Fruit fly (Drosophila melanogaster) whole organism, adult: ENCODE results near the gene Paf-AHalpha.
A peak's percentile ranks its signal among the peaks of the same experiment; 100 is the strongest.

Source experiments
- CG11617 ChIP-seq: fragments of 200-800 bp; sonication (Bioruptor generic); optimal IDR thresholded peaks from 2 replicates; lab custom pipeline; 2017; ENCODE audit warnings: mild to moderate bottlenecking, missing biosample characterization, missing genetic modification reagents, missing genetic modification characterization
- CG12768 ChIP-seq: fragments of 200-800 bp; sonication (Bioruptor generic); optimal IDR thresholded peaks from 2 replicates; lab custom pipeline; 2017; ENCODE audit warnings: missing biosample characterization, missing genetic modification characterization, mild to moderate bottlenecking, moderate library complexity, missing genetic modification reagents
- CG14711 ChIP-seq: fragments of 200-800 bp; sonication (Bioruptor generic); optimal IDR thresholded peaks from 2 replicates; lab custom pipeline; 2018; ENCODE audit warnings: missing biosample characterization, mild to moderate bottlenecking, missing genetic modification characterization, moderate library complexity
- CG1620 ChIP-seq: fragments of 200-800 bp; sonication (Bioruptor generic); optimal IDR thresholded peaks from 2 replicates; lab custom pipeline; 2016; ENCODE audit warnings: missing biosample characterization, missing genetic modification characterization
- CG33017 ChIP-seq: fragments of 200-800 bp; sonication (Bioruptor generic); optimal IDR thresholded peaks from 2 replicates; lab custom pipeline; 2018; ENCODE audit warnings: missing biosample characterization, mild to moderate bottlenecking, missing genetic modification characterization, moderate library complexity
- CG5204 ChIP-seq: fragments of 200-800 bp; sonication (Bioruptor generic); optimal IDR thresholded peaks from 2 replicates; lab custom pipeline; 2016; ENCODE audit warnings: missing biosample characterization, missing genetic modification characterization
- CG7045 ChIP-seq: fragments of 200-800 bp; sonication (Bioruptor generic); optimal IDR thresholded peaks from 2 replicates; lab custom pipeline; 2017; ENCODE audit warnings: missing biosample characterization, mild to moderate bottlenecking, missing genetic modification characterization
- CG7101 ChIP-seq: fragments of 200-800 bp; sonication (Bioruptor generic); optimal IDR thresholded peaks from 2 replicates; lab custom pipeline; 2018; ENCODE audit warnings: missing biosample characterization, mild to moderate bottlenecking, missing genetic modification characterization, moderate library complexity
- Clk ChIP-seq: fragments of 200-800 bp; sonication (Bioruptor generic); optimal IDR thresholded peaks from 2 replicates; lab custom pipeline; 2017; ENCODE audit warnings: missing biosample characterization, missing genetic modification characterization
- Crg-1 ChIP-seq: fragments of 200-800 bp; sonication (Bioruptor generic); optimal IDR thresholded peaks from 2 replicates; lab custom pipeline; 2016; ENCODE audit warnings: missing biosample characterization, missing genetic modification characterization
- Hr96 ChIP-seq: fragments of 200-800 bp; sonication (Bioruptor generic); optimal IDR thresholded peaks from 2 replicates; lab custom pipeline; 2016; ENCODE audit warnings: missing biosample characterization, missing genetic modification characterization
- Mnt ChIP-seq: fragments of 200-800 bp; sonication (Bioruptor generic); optimal IDR thresholded peaks from 2 replicates; lab custom pipeline; 2016; ENCODE audit warnings: missing biosample characterization, mild to moderate bottlenecking, missing genetic modification characterization
- bab1 ChIP-seq: fragments of 200-800 bp; sonication (Bioruptor generic); optimal IDR thresholded peaks from 3 replicates; lab custom pipeline; 2019; ENCODE audit warnings: missing biosample characterization, mild to moderate bottlenecking, missing genetic modification characterization, moderate library complexity
- cic ChIP-seq: fragments of 200-800 bp; sonication (Bioruptor generic); optimal IDR thresholded peaks from 2 replicates; lab custom pipeline; 2017; ENCODE audit warnings: missing biosample characterization, mild to moderate bottlenecking, missing genetic modification characterization, moderate library complexity
- cnc ChIP-seq, 2 experiments: fragments of >200 bp; optimal IDR thresholded peaks; 2 replicates each; lab custom pipeline; 2017
- kay ChIP-seq: fragments of 200-800 bp; sonication (Bioruptor generic); peaks from one replicate; lab custom pipeline; 2016; ENCODE audit warnings: missing biosample characterization, missing genetic modification characterization, borderline replicate concordance
- ovo ChIP-seq: fragments of 200-800 bp; sonication (Bioruptor generic); optimal IDR thresholded peaks from 2 replicates; lab custom pipeline; 2016; ENCODE audit warnings: missing biosample characterization, missing genetic modification characterization
- pad ChIP-seq: fragments of 200-800 bp; sonication (Bioruptor generic); optimal IDR thresholded peaks from 3 replicates; lab custom pipeline; 2017; ENCODE audit warnings: missing biosample characterization, missing genetic modification characterization, mild to moderate bottlenecking, moderate library complexity, missing genetic modification reagents
- tj ChIP-seq: fragments of 200-800 bp; sonication (Bioruptor generic); optimal IDR thresholded peaks from 3 replicates; lab custom pipeline; 2017; ENCODE audit warnings: missing biosample characterization, mild to moderate bottlenecking, missing genetic modification characterization, moderate library complexity
- toe ChIP-seq: fragments of 200-800 bp; sonication (Bioruptor generic); optimal IDR thresholded peaks from 2 replicates; lab custom pipeline; 2016; ENCODE audit warnings: missing biosample characterization, missing genetic modification characterization

Paf-AHalpha gene

DNA sequence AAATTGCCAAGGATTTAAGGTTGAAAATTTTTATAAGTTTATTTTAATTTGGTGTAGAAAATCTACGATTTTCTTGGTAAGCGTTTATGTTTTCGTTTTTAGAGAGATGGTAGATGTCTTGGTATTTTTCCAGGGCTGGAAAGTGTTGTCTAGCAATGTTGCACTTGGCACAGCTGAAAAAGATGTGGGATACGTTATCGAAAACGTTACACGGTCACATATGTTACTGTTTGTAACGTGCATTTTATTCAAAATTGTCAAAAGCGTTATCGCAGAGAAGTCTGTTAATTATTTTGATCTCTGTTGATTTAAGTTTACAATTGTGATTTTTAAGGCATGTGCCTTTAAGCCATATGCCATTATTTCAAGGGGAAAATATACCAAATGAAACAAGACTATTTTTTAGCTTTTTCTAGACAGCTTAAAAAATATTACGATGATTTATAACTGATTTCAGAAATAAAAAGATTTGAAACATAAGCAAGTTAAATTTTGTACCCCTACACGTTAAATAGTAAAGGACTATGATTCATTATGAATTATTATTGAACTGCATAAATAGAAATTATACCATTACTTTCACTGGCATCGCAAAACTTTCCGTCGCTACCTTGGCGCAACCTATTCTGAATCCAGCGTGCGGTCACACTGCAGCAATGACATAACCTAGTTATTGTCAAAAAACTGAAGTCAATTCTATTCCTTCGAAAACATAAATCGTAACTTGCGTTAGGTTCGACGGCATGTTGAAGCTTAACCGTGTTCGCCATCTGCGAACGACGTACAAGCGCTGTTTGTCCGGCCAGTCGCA is at the start of gene Paf-AHalpha, which contains the start of gene mRpS30:
Paf-AHalpha (minus strand) TSS at position 155 of the 811 bp plus-strand sequence.
mRpS30 (plus strand) TSS at position 619 of the 811 bp plus-strand sequence.
- TF ChIP-seq CG7101 (tag; lab: Kevin White, UChicago): no peak
- peak; percentile 45 for TF ChIP-seq bab1

DNA sequence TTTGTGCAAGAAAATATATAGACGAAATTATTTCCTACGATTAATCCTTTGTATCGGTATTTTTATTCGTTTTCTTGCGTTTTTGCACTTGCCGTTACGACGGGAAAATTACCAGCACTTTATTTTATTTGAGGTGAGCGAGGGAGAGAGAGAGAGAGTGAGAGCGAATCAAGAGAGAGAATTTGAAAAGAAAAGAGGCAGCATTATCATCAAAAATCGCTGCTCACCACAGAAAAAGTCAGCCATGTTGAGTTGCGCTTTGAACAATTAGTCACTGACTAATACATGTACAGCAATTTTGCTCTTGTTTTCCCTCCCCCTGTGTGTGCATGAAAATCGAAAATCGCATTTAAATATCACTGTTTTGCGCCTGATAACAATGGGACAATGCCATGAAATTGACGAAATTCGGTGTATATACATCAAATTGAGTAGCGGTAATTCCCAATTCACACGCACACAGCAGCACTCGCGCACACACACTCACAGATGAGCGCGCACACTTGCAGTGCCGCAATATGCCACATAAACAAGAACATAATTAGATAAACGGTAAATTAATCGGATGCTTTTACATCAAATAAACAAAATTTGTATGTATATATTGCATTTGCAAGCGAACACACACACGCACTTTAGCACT is 49.3 kb upstream of the Paf-AHalpha start:
- TF ChIP-seq cnc (optimal IDR thresholded peaks at IDR 0.05; lab: Kevin White, UChicago) (no peak), CG14711 (tag; lab: Kevin White, UChicago) (no peak), kay (GFP tag; lab: Kevin White, UChicago) (peak; percentile 96), CG5204 (GFP tag; lab: Kevin White, UChicago) (no peak), bab1 (no peak), Mnt (peak; percentile 43), CG33017 (tag; lab: Kevin White, UChicago) (no peak), Hr96 (GFP tag; lab: Kevin White, UChicago) (no peak), toe (GFP tag; lab: Kevin White, UChicago) (no peak), CG11617 (GFP tag; lab: Kevin White, UChicago) (peak; percentile 38), pad (GFP tag; lab: Kevin White, UChicago) (peak; percentile 74), Clk (no peak), CG7045 (GFP tag; lab: Kevin White, UChicago) (no peak), CG1620 (GFP tag; lab: Kevin White, UChicago) (no peak), tj (GFP tag; lab: Kevin White, UChicago) (peak; percentile 80), ovo (peak; percentile 29), Crg-1 (GFP tag; lab: Kevin White, UChicago) (no peak), CG12768 (GFP tag; lab: Kevin White, UChicago) (no peak), CG7101 (tag; lab: Kevin White, UChicago) (no peak), cic (GFP tag; lab: Kevin White, UChicago) (no peak)

DNA sequence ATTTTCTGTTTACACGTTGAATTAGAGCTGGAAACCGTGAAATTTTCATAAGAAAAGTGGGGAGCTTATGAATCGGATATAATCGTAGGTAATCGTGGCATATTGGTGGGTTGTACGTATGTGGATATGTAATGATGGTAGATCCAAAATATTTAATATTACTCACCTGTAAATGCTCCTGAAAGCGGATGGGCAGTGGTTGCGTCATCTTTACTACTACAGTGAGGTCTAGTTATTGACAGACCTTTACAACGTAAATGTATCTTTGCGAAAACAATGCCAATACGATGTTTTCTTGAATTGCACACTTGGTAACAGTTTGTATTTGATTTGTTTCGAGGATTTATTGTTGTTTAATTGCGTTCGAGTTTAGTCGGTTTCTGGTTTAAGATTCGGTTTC is 48.6 kb upstream of the Paf-AHalpha start:
- TF ChIP-seq toe (GFP tag; lab: Kevin White, UChicago) (no peak), ovo (no peak), Mnt (no peak), Clk (no peak), cnc (optimal IDR thresholded peaks at IDR 0.05; lab: Kevin White, UChicago) (no peak), pad (GFP tag; lab: Kevin White, UChicago) (no peak), CG7045 (GFP tag; lab: Kevin White, UChicago) (no peak), tj (GFP tag; lab: Kevin White, UChicago) (no peak), Hr96 (GFP tag; lab: Kevin White, UChicago) (no peak), CG5204 (GFP tag; lab: Kevin White, UChicago) (no peak), CG12768 (GFP tag; lab: Kevin White, UChicago) (no peak), CG14711 (tag; lab: Kevin White, UChicago) (no peak), CG33017 (tag; lab: Kevin White, UChicago) (no peak)

DNA sequence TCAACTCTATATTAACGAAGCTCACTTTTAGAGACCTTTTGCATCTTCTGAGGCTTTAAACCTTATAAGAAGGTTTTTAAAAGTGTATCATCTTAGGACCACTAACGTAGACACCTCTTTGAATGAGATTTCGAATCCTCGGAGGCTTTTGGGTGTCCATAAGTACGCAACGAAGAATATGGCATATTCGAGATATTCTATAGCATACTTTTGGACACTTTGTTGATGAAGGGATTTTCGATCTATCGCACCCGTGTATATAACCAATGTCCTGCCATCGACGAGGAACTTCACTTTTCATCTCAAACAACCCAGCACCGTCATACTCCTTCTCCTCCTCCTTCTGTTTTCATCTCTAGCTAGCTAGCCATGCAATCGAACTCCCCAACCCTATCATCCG is 37.0 kb upstream of the Paf-AHalpha start:
- TF ChIP-seq CG11617 (GFP tag; lab: Kevin White, UChicago) (no peak), CG5204 (GFP tag; lab: Kevin White, UChicago) (no peak), Hr96 (GFP tag; lab: Kevin White, UChicago) (no peak), CG14711 (tag; lab: Kevin White, UChicago) (no peak), ovo (no peak), pad (GFP tag; lab: Kevin White, UChicago) (no peak), CG7101 (tag; lab: Kevin White, UChicago) (no peak), cnc (optimal IDR thresholded peaks at IDR 0.05; lab: Kevin White, UChicago) (no peak), Mnt (no peak), CG12768 (GFP tag; lab: Kevin White, UChicago) (no peak), cic (GFP tag; lab: Kevin White, UChicago) (no peak), bab1 (no peak), toe (GFP tag; lab: Kevin White, UChicago) (no peak), CG7045 (GFP tag; lab: Kevin White, UChicago) (no peak), CG33017 (tag; lab: Kevin White, UChicago) (no peak), tj (GFP tag; lab: Kevin White, UChicago) (no peak), Crg-1 (GFP tag; lab: Kevin White, UChicago) (no peak), CG1620 (GFP tag; lab: Kevin White, UChicago) (no peak)

DNA sequence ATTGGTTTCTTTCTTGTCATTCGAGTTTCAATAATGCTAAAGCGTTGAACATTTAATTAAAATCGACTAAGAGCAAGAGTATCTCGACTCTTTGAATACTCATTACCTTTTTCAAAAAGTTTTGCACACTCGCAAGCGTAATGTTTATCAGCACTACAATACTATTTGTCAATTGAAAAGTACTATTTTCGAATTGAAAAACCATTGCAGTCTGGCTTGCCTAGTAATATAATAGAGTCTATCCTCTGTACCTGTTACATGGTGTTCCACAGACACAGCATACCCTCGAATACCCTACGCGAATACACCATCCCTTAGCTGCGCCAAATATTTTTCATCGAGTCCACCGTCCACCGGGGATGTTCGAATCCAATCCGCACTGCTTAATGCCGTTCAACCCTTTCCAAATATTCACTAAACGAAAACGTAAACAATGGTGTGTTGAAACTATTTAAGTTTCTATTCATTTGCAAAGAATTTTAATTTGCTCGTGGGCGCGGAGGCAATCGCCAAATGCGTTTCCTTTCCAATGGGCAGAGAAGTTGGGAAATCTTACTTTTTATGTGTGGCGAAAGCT is 33.3 kb upstream of the Paf-AHalpha start:
- TF ChIP-seq CG7045 (GFP tag; lab: Kevin White, UChicago) (no peak), cnc (optimal IDR thresholded peaks at IDR 0.05; lab: Kevin White, UChicago) (no peak), Crg-1 (GFP tag; lab: Kevin White, UChicago) (no peak), CG11617 (GFP tag; lab: Kevin White, UChicago) (no peak), kay (GFP tag; lab: Kevin White, UChicago) (no peak), pad (GFP tag; lab: Kevin White, UChicago) (no peak), Clk (no peak), tj (GFP tag; lab: Kevin White, UChicago) (no peak), CG7101 (tag; lab: Kevin White, UChicago) (no peak), Mnt (no peak), CG14711 (tag; lab: Kevin White, UChicago) (no peak), CG1620 (GFP tag; lab: Kevin White, UChicago) (no peak), toe (GFP tag; lab: Kevin White, UChicago) (no peak)
